Fruit fly (Drosophila melanogaster) whole organism, adult: ENCODE results near the gene Fum3.

ENCODE experiments used
- CG11617 ChIP-seq: fragments of 200-800 bp; sonication (Bioruptor generic); optimal IDR thresholded peaks from 2 replicates; lab custom pipeline; 2017; ENCODE audit warnings: mild to moderate bottlenecking, missing biosample characterization, missing genetic modification reagents, missing genetic modification characterization
- CG12768 ChIP-seq: fragments of 200-800 bp; sonication (Bioruptor generic); optimal IDR thresholded peaks from 2 replicates; lab custom pipeline; 2017; ENCODE audit warnings: missing biosample characterization, missing genetic modification characterization, mild to moderate bottlenecking, moderate library complexity, missing genetic modification reagents
- CG14711 ChIP-seq: fragments of 200-800 bp; sonication (Bioruptor generic); optimal IDR thresholded peaks from 2 replicates; lab custom pipeline; 2018; ENCODE audit warnings: missing biosample characterization, mild to moderate bottlenecking, missing genetic modification characterization, moderate library complexity
- CG1620 ChIP-seq: fragments of 200-800 bp; sonication (Bioruptor generic); optimal IDR thresholded peaks from 2 replicates; lab custom pipeline; 2016; ENCODE audit warnings: missing biosample characterization, missing genetic modification characterization
- CG33017 ChIP-seq: fragments of 200-800 bp; sonication (Bioruptor generic); optimal IDR thresholded peaks from 2 replicates; lab custom pipeline; 2018; ENCODE audit warnings: missing biosample characterization, mild to moderate bottlenecking, missing genetic modification characterization, moderate library complexity
- CG5204 ChIP-seq: fragments of 200-800 bp; sonication (Bioruptor generic); optimal IDR thresholded peaks from 2 replicates; lab custom pipeline; 2016; ENCODE audit warnings: missing biosample characterization, missing genetic modification characterization
- CG7045 ChIP-seq: fragments of 200-800 bp; sonication (Bioruptor generic); optimal IDR thresholded peaks from 2 replicates; lab custom pipeline; 2017; ENCODE audit warnings: missing biosample characterization, mild to moderate bottlenecking, missing genetic modification characterization
- CG7101 ChIP-seq: fragments of 200-800 bp; sonication (Bioruptor generic); optimal IDR thresholded peaks from 2 replicates; lab custom pipeline; 2018; ENCODE audit warnings: missing biosample characterization, mild to moderate bottlenecking, missing genetic modification characterization, moderate library complexity
- Clk ChIP-seq: fragments of 200-800 bp; sonication (Bioruptor generic); optimal IDR thresholded peaks from 2 replicates; lab custom pipeline; 2017; ENCODE audit warnings: missing biosample characterization, missing genetic modification characterization
- Crg-1 ChIP-seq: fragments of 200-800 bp; sonication (Bioruptor generic); optimal IDR thresholded peaks from 2 replicates; lab custom pipeline; 2016; ENCODE audit warnings: missing biosample characterization, missing genetic modification characterization
- Hr96 ChIP-seq: fragments of 200-800 bp; sonication (Bioruptor generic); optimal IDR thresholded peaks from 2 replicates; lab custom pipeline; 2016; ENCODE audit warnings: missing biosample characterization, missing genetic modification characterization
- Mnt ChIP-seq: fragments of 200-800 bp; sonication (Bioruptor generic); optimal IDR thresholded peaks from 2 replicates; lab custom pipeline; 2016; ENCODE audit warnings: missing biosample characterization, mild to moderate bottlenecking, missing genetic modification characterization
- bab1 ChIP-seq: fragments of 200-800 bp; sonication (Bioruptor generic); optimal IDR thresholded peaks from 3 replicates; lab custom pipeline; 2019; ENCODE audit warnings: missing biosample characterization, mild to moderate bottlenecking, missing genetic modification characterization, moderate library complexity
- cic ChIP-seq: fragments of 200-800 bp; sonication (Bioruptor generic); optimal IDR thresholded peaks from 2 replicates; lab custom pipeline; 2017; ENCODE audit warnings: missing biosample characterization, mild to moderate bottlenecking, missing genetic modification characterization, moderate library complexity
- cnc ChIP-seq, 2 experiments: fragments of >200 bp; optimal IDR thresholded peaks; 2 replicates each; lab custom pipeline; 2017
- kay ChIP-seq: fragments of 200-800 bp; sonication (Bioruptor generic); peaks from one replicate; lab custom pipeline; 2016; ENCODE audit warnings: missing biosample characterization, missing genetic modification characterization, borderline replicate concordance
- ovo ChIP-seq: fragments of 200-800 bp; sonication (Bioruptor generic); optimal IDR thresholded peaks from 2 replicates; lab custom pipeline; 2016; ENCODE audit warnings: missing biosample characterization, missing genetic modification characterization
- pad ChIP-seq: fragments of 200-800 bp; sonication (Bioruptor generic); optimal IDR thresholded peaks from 3 replicates; lab custom pipeline; 2017; ENCODE audit warnings: missing biosample characterization, missing genetic modification characterization, mild to moderate bottlenecking, moderate library complexity, missing genetic modification reagents
- tj ChIP-seq: fragments of 200-800 bp; sonication (Bioruptor generic); optimal IDR thresholded peaks from 3 replicates; lab custom pipeline; 2017; ENCODE audit warnings: missing biosample characterization, mild to moderate bottlenecking, missing genetic modification characterization, moderate library complexity
- toe ChIP-seq: fragments of 200-800 bp; sonication (Bioruptor generic); optimal IDR thresholded peaks from 2 replicates; lab custom pipeline; 2016; ENCODE audit warnings: missing biosample characterization, missing genetic modification characterization

The Fum3 gene

dm6 chr3L:11490539-11490938 lies 24.9 kb upstream of the Fum3 start:
- TF ChIP-seq CG7101, result no peak
- TF ChIP-seq kay (GFP tag; lab: Kevin White, UChicago), result peak; percentile 70

dm6 chr3L:11489489-11489888 lies 23.8 kb upstream of the Fum3 start:
- TF ChIP-seq kay (GFP tag; lab: Kevin White, UChicago) (no peak), CG33017 (tag; lab: Kevin White, UChicago) (no peak), CG1620 (no peak), bab1 (GFP tag; lab: Kevin White, UChicago) (no peak), CG5204 (GFP tag; lab: Kevin White, UChicago) (no peak), pad (GFP tag; lab: Kevin White, UChicago) (no peak), cic (GFP tag; lab: Kevin White, UChicago) (no peak), tj (GFP tag; lab: Kevin White, UChicago) (no peak), Crg-1 (GFP tag; lab: Kevin White, UChicago) (no peak), Clk (no peak), Mnt (GFP tag; lab: Kevin White, UChicago) (no peak), Hr96 (GFP tag; lab: Kevin White, UChicago) (no peak), CG14711 (tag; lab: Kevin White, UChicago) (no peak), cnc (optimal IDR thresholded peaks at IDR 0.05; lab: Kevin White, UChicago) (no peak), CG11617 (no peak)

dm6 chr3L:11488264-11488663 lies 22.6 kb upstream of the Fum3 start:
- no peak for TF ChIP-seq CG7101
- TF ChIP-seq CG33017 (tag; lab: Kevin White, UChicago), result no peak
- no peak for TF ChIP-seq tj (GFP tag; lab: Kevin White, UChicago)
- TF ChIP-seq Mnt (GFP tag; lab: Kevin White, UChicago), result no peak
- TF ChIP-seq CG7045, result no peak
- TF ChIP-seq Crg-1 (GFP tag; lab: Kevin White, UChicago), result no peak
- TF ChIP-seq CG5204 (GFP tag; lab: Kevin White, UChicago), result no peak
- no peak for TF ChIP-seq toe
- no peak for TF ChIP-seq CG1620
- no peak for TF ChIP-seq CG12768
- TF ChIP-seq CG14711 (tag; lab: Kevin White, UChicago), result no peak
- TF ChIP-seq Clk, result no peak
- no peak for TF ChIP-seq cic (GFP tag; lab: Kevin White, UChicago)
- TF ChIP-seq bab1 (GFP tag; lab: Kevin White, UChicago), result no peak
- TF ChIP-seq ovo, result no peak
- no peak for TF ChIP-seq CG11617
- no peak for TF ChIP-seq kay (GFP tag; lab: Kevin White, UChicago)
- TF ChIP-seq cnc (optimal IDR thresholded peaks at IDR 0.05; lab: Kevin White, UChicago), result no peak
- TF ChIP-seq Hr96 (GFP tag; lab: Kevin White, UChicago), result no peak

- TF ChIP-seq cnc (optimal IDR thresholded peaks at IDR 0.05; lab: Kevin White, UChicago), result no peak
- TF ChIP-seq cic (GFP tag; lab: Kevin White, UChicago), result peak; percentile 60
- peak; percentile 83 for TF ChIP-seq tj (GFP tag; lab: Kevin White, UChicago)
- peak; percentile 42 for TF ChIP-seq CG33017 (tag; lab: Kevin White, UChicago)
- TF ChIP-seq kay (GFP tag; lab: Kevin White, UChicago), result no peak
- TF ChIP-seq CG12768, result peak; percentile 27
- TF ChIP-seq toe, result no peak
- TF ChIP-seq Mnt (GFP tag; lab: Kevin White, UChicago), result peak; percentile 59
- TF ChIP-seq pad (GFP tag; lab: Kevin White, UChicago), result peak; percentile 74
- TF ChIP-seq Crg-1 (GFP tag; lab: Kevin White, UChicago), result peak; percentile 4
- no peak for TF ChIP-seq CG7045
- peak; percentile 50 for TF ChIP-seq CG7101
- no peak for TF ChIP-seq Hr96 (GFP tag; lab: Kevin White, UChicago)
- peak; percentile 74 for TF ChIP-seq bab1 (GFP tag; lab: Kevin White, UChicago)
- peak; percentile 18 for TF ChIP-seq CG1620
- peak; percentile 31 for TF ChIP-seq CG14711 (tag; lab: Kevin White, UChicago)
- no peak for TF ChIP-seq Clk
- peak; percentile 56 for TF ChIP-seq CG11617
- TF ChIP-seq ovo, result peak; percentile 32
- no peak for TF ChIP-seq CG5204 (GFP tag; lab: Kevin White, UChicago)
These were observed 21.8 kb upstream of the Fum3 start, which contains the start of gene chrb for dm6 chr3L:11487327-11487973. chrb (plus strand) TSS chr3L:11487550.

- TF ChIP-seq CG7045 (no peak), kay (GFP tag; lab: Kevin White, UChicago) (peak; percentile 16), CG14711 (tag; lab: Kevin White, UChicago) (no peak), CG33017 (tag; lab: Kevin White, UChicago) (no peak), CG7101 (no peak), ovo (no peak), cic (GFP tag; lab: Kevin White, UChicago) (no peak), pad (GFP tag; lab: Kevin White, UChicago) (no peak)
These were observed 20.4 kb upstream of the Fum3 start for dm6 chr3L:11485956-11486609.

- TF ChIP-seq CG1620 (no peak), kay (GFP tag; lab: Kevin White, UChicago) (no peak), tj (GFP tag; lab: Kevin White, UChicago) (no peak)
These were observed 18.8 kb upstream of the Fum3 start for dm6 chr3L:11484483-11484882.
